Worm (Caenorhabditis elegans) whole organism, L1 larva: ENCODE data around the gene lurp-4.

ENCODE experiments used
- C04F5.9 ChIP-seq: sonication (generic microtip); optimal IDR thresholded peaks from 2 replicates; lab custom pipeline; 2016; ENCODE audit warnings: missing genetic modification characterization, missing compliant biosample characterization
- F16B12.6 ChIP-seq: fragments of 150-350 bp; optimal IDR thresholded peaks from 2 replicates; lab custom pipeline; 2014; ENCODE audit warnings: missing biosample characterization, missing genetic modification characterization
- Y116A8C.19 ChIP-seq: sonication (generic microtip); optimal IDR thresholded peaks from 2 replicates; lab custom pipeline; 2016; ENCODE audit warnings: missing compliant biosample characterization, missing genetic modification characterization, borderline replicate concordance
- aha-1 ChIP-seq: fragments of 150-350 bp; optimal IDR thresholded peaks from 2 replicates; lab custom pipeline; 2014; ENCODE audit warnings: missing biosample characterization, missing genetic modification characterization
- alr-1 ChIP-seq: fragments of 200-800 bp; sonication (Bioruptor generic); optimal IDR thresholded peaks from 2 replicates; lab custom pipeline; 2018; ENCODE audit warnings: borderline replicate concordance, mild to moderate bottlenecking, missing genetic modification characterization, missing compliant biosample characterization
- blmp-1 ChIP-seq: fragments of 150-350 bp; optimal IDR thresholded peaks from 2 replicates; lab custom pipeline; 2014; ENCODE audit warnings: missing biosample characterization, missing genetic modification characterization
- ceh-8 ChIP-seq: fragments of 200-800 bp; sonication (Bioruptor generic); optimal IDR thresholded peaks from 2 replicates; lab custom pipeline; 2018; ENCODE audit warnings: mild to moderate bottlenecking, missing genetic modification characterization, moderate library complexity, missing compliant biosample characterization
- ceh-82 ChIP-seq, 3 experiments: fragments of 150-350 bp in 1 of 3; sonication (generic microtip) in 2 of 3; optimal IDR thresholded peaks; 2 replicates each; lab custom pipeline; 2014 to 2017; ENCODE audit warnings: missing biosample characterization in 3 of 3, missing genetic modification characterization in 3 of 3
- ceh-88 ChIP-seq: fragments of 200-800 bp; sonication (Bioruptor generic); IDR thresholded peaks from 2 replicates; pipeline ENCODE4 v1.3.6; 2022; ENCODE audit warnings: missing genetic modification characterization, missing compliant biosample characterization
- dpl-1 ChIP-seq, 3 experiments: fragments of 150-350 bp in 2 of 3; sonication (generic microtip) in 1 of 3; optimal IDR thresholded peaks; 2 replicates each; lab custom pipeline; 2014 to 2017; ENCODE audit warnings: missing biosample characterization in 3 of 3, missing genetic modification characterization in 3 of 3, missing genetic modification reagents in 3 of 3
- efl-3 ChIP-seq: fragments of 200-800 bp; sonication (Bioruptor generic); optimal IDR thresholded peaks from 2 replicates; lab custom pipeline; 2018; ENCODE audit warnings: mild to moderate bottlenecking, missing genetic modification characterization, missing compliant biosample characterization
- egl-13 ChIP-seq: sonication (generic microtip); optimal IDR thresholded peaks from 2 replicates; lab custom pipeline; 2016; ENCODE audit warnings: missing genotype, missing genetic modification reagents, missing genetic modification characterization, missing compliant biosample characterization
- elt-2 ChIP-seq: sonication (generic microtip); optimal IDR thresholded peaks from 2 replicates; lab custom pipeline; 2016; ENCODE audit warnings: missing genetic modification characterization, mild to moderate bottlenecking, inconsistent platforms, missing compliant biosample characterization, missing genetic modification reagents
- elt-3 ChIP-seq, 6 experiments: fragments of 150-350 bp in 1 of 6; sonication (generic microtip); optimal IDR thresholded peaks; 2 replicates each; lab custom pipeline; 2017 to 2018; ENCODE audit warnings: missing biosample characterization in 6 of 6, missing genetic modification characterization in 6 of 6, inconsistent platforms in 1 of 6
- ets-5 ChIP-seq: fragments of 200-800 bp; sonication (Bioruptor generic); IDR thresholded peaks from 2 replicates; pipeline ENCODE4 v1.3.6; 2022; ENCODE audit warnings: missing genetic modification characterization, missing compliant biosample characterization
- fkh-10 ChIP-seq: sonication (generic microtip); optimal IDR thresholded peaks from 2 replicates; lab custom pipeline; 2017; ENCODE audit warnings: missing biosample characterization, missing genetic modification reagents, missing genetic modification characterization
- fos-1 ChIP-seq: fragments of 150-350 bp; optimal IDR thresholded peaks from 2 replicates; lab custom pipeline; 2014; ENCODE audit warnings: missing biosample characterization, missing genetic modification characterization
- grh-1 ChIP-seq: fragments of 200-800 bp; sonication (Bioruptor generic); IDR thresholded peaks from 2 replicates; pipeline ENCODE4 v1.3.6; 2022; ENCODE audit warnings: missing genetic modification reagents, missing genetic modification characterization, missing compliant biosample characterization
- irx-1 ChIP-seq: sonication (generic microtip); optimal IDR thresholded peaks from 2 replicates; lab custom pipeline; 2016; ENCODE audit warnings: missing genetic modification characterization, missing compliant biosample characterization
- jun-1 ChIP-seq: fragments of 150-350 bp; optimal IDR thresholded peaks from 2 replicates; lab custom pipeline; 2014; ENCODE audit warnings: missing biosample characterization, missing genetic modification reagents, missing genetic modification characterization
- lin-13 ChIP-seq: fragments of 150-350 bp; optimal IDR thresholded peaks from 2 replicates; lab custom pipeline; 2014; ENCODE audit warnings: missing biosample characterization, missing genetic modification reagents, missing genetic modification characterization
- lin-14 ChIP-seq: fragments of 200-800 bp; sonication (Bioruptor generic); optimal IDR thresholded peaks from 2 replicates; lab custom pipeline; 2018; ENCODE audit warnings: mild to moderate bottlenecking, missing genetic modification characterization, moderate library complexity, missing compliant biosample characterization
- lin-35 ChIP-seq, 2 experiments: fragments of 150-350 bp; optimal IDR thresholded peaks; 2 replicates each; lab custom pipeline; 2014; ENCODE audit warnings: missing biosample characterization in 2 of 2, missing genetic modification characterization in 2 of 2, missing genetic modification reagents in 2 of 2
- lir-3 ChIP-seq: sonication (generic microtip); optimal IDR thresholded peaks from 2 replicates; lab custom pipeline; 2016; ENCODE audit warnings: mild to moderate bottlenecking, missing genetic modification characterization, moderate library complexity, missing compliant biosample characterization; ENCODE audit not compliant: poor library complexity
- mab-9 ChIP-seq: fragments of 200-800 bp; sonication (Bioruptor generic); IDR thresholded peaks from 2 replicates; pipeline ENCODE4 v1.3.6; 2022; ENCODE audit warnings: missing genetic modification reagents, missing genetic modification characterization, missing compliant biosample characterization
- mdl-1 ChIP-seq, 2 experiments: fragments of 150-350 bp; optimal IDR thresholded peaks; 2 replicates each; lab custom pipeline; 2014 to 2017; ENCODE audit warnings: missing biosample characterization in 2 of 2, missing genetic modification characterization in 2 of 2, inconsistent platforms in 1 of 2
- mep-1 ChIP-seq: fragments of 150-350 bp; optimal IDR thresholded peaks from 2 replicates; lab custom pipeline; 2014; ENCODE audit warnings: missing biosample characterization, missing genetic modification characterization
- nhr-11 ChIP-seq: fragments of 150-350 bp; optimal IDR thresholded peaks from 2 replicates; lab custom pipeline; 2014; ENCODE audit warnings: missing biosample characterization, missing genetic modification characterization
- nhr-12 ChIP-seq: sonication (generic microtip); optimal IDR thresholded peaks from 2 replicates; lab custom pipeline; 2017; ENCODE audit warnings: missing biosample characterization, missing genetic modification characterization
- nhr-19 ChIP-seq: fragments of 200-800 bp; sonication (Bioruptor generic); conservative IDR thresholded peaks from 2 replicates; pipeline ENCODE4 v1.3.6; 2022; ENCODE audit warnings: missing genetic modification characterization, missing compliant biosample characterization
- nhr-20 ChIP-seq: sonication (generic microtip); optimal IDR thresholded peaks from 2 replicates; lab custom pipeline; 2016; ENCODE audit warnings: mild to moderate bottlenecking, missing genetic modification characterization, missing compliant biosample characterization
- nhr-237 ChIP-seq: fragments of 150-350 bp; optimal IDR thresholded peaks from 2 replicates; lab custom pipeline; 2014; ENCODE audit warnings: missing biosample characterization, missing genetic modification characterization
- nhr-71 ChIP-seq: sonication (generic microtip); optimal IDR thresholded peaks from 2 replicates; lab custom pipeline; 2016; ENCODE audit warnings: mild to moderate bottlenecking, missing genetic modification characterization, moderate library complexity, missing compliant biosample characterization
- nhr-76 ChIP-seq: sonication (generic microtip); optimal IDR thresholded peaks from 2 replicates; lab custom pipeline; 2017; ENCODE audit warnings: missing biosample characterization, missing genetic modification characterization
- nhr-85 ChIP-seq: sonication (generic microtip); peaks from one replicate; lab custom pipeline; 2016; ENCODE audit warnings: missing genetic modification characterization, inconsistent platforms, missing compliant biosample characterization
- nhr-90 ChIP-seq: sonication (generic microtip); optimal IDR thresholded peaks from 2 replicates; lab custom pipeline; 2016; ENCODE audit warnings: mild to moderate bottlenecking, missing genetic modification characterization, missing compliant biosample characterization; ENCODE audit not compliant: poor library complexity
- pag-3 ChIP-seq: sonication (generic microtip); optimal IDR thresholded peaks from 2 replicates; lab custom pipeline; 2017; ENCODE audit warnings: missing genetic modification characterization, mild to moderate bottlenecking, missing compliant biosample characterization, antibody characterized with exemption, borderline replicate concordance; ENCODE audit not compliant: insufficient read depth
- pax-3 ChIP-seq: fragments of 200-800 bp; sonication (Bioruptor generic); optimal IDR thresholded peaks from 2 replicates; lab custom pipeline; 2018; ENCODE audit warnings: mild to moderate bottlenecking, missing genetic modification characterization, moderate library complexity, missing compliant biosample characterization
- snu-23 ChIP-seq: sonication (generic microtip); optimal IDR thresholded peaks from 2 replicates; lab custom pipeline; 2016; ENCODE audit warnings: missing genetic modification characterization, missing compliant biosample characterization
- sup-37 ChIP-seq: fragments of 200-800 bp; sonication (Bioruptor generic); optimal IDR thresholded peaks from 2 replicates; lab custom pipeline; 2018; ENCODE audit warnings: mild to moderate bottlenecking, missing genetic modification characterization, missing compliant biosample characterization
- swsn-7 ChIP-seq: sonication (generic microtip); optimal IDR thresholded peaks from 2 replicates; lab custom pipeline; 2016; ENCODE audit warnings: missing genetic modification characterization, missing compliant biosample characterization
- tbx-2 ChIP-seq: sonication (generic microtip); optimal IDR thresholded peaks from 2 replicates; lab custom pipeline; 2016; ENCODE audit warnings: missing genetic modification characterization, missing compliant biosample characterization
- tlp-1 ChIP-seq: fragments of 150-350 bp; optimal IDR thresholded peaks from 2 replicates; lab custom pipeline; 2014; ENCODE audit warnings: missing biosample characterization, missing genetic modification characterization
- unc-130 ChIP-seq: fragments of 150-350 bp; optimal IDR thresholded peaks from 2 replicates; lab custom pipeline; 2017; ENCODE audit warnings: missing biosample characterization, missing genetic modification characterization, inconsistent platforms
- unc-30 ChIP-seq: sonication (generic microtip); optimal IDR thresholded peaks from 2 replicates; lab custom pipeline; 2017; ENCODE audit warnings: missing biosample characterization, missing genetic modification characterization
- xbp-1 ChIP-seq: sonication (generic microtip); optimal IDR thresholded peaks from 2 replicates; lab custom pipeline; 2016; ENCODE audit warnings: missing genetic modification characterization, missing compliant biosample characterization
- zag-1 ChIP-seq: fragments of 150-350 bp; optimal IDR thresholded peaks from 2 replicates; lab custom pipeline; 2014; ENCODE audit warnings: missing biosample characterization, missing genetic modification characterization
- zip-4 ChIP-seq: fragments of 200-800 bp; sonication (Bioruptor generic); optimal IDR thresholded peaks from 2 replicates; lab custom pipeline; 2018; ENCODE audit warnings: mild to moderate bottlenecking, missing genetic modification characterization, moderate library complexity, missing compliant biosample characterization

Gene lurp-4

DNA sequence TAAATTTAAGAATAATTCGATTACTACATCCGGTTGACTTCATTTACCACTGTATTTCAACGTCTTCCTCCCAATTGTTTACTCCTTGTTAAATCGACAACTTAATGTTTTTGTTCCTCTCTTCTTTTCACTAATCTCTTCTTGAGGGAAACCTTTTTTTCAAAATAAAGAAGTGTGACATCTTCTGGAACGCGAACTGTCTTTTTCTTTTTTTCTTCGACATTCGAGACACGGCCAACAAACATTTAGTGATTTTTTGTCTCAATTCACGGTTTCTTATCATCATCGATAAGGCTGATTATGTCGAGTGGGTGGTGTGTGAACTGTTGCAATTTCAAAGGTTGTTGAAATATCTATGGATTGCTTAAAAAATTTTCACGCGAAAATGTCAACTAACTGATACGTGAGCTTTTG is 7.2 kb upstream of the lurp-4 start:
- TF ChIP-seq snu-23 (GFP tag; lab: Kevin White, UChicago) (peak; percentile 42), swsn-7 (no peak), lir-3 (tag; lab: Kevin White, UChicago) (no peak), ceh-8 (no peak), nhr-71 (tag; lab: Kevin White, UChicago) (peak; percentile 25), tbx-2 (tag; lab: Kevin White, UChicago) (peak; percentile 35), mab-9 (GFP tag; lab: Robert Waterston, UW) (no peak), fos-1 (tag; lab: Kevin White, UChicago) (no peak), elt-2 (tag; lab: Kevin White, UChicago) (peak; percentile 60), F16B12.6 (tag; lab: Kevin White, UChicago) (no peak), jun-1 (tag; lab: Kevin White, UChicago) (no peak), alr-1 (no peak), lin-35 (GFP tag; optimal IDR thresholded peaks at IDR 0.05; lab: Kevin White, UChicago) (peak in 1 of 2 experiments; percentile 69), xbp-1 (tag; lab: Kevin White, UChicago) (no peak), egl-13 (tag; lab: Kevin White, UChicago) (no peak), elt-3 (tag; optimal IDR thresholded peaks at IDR 0.05; lab: Kevin White, UChicago) (peak in 2 of 6 experiments; percentile 50 to 87), nhr-20 (tag; lab: Kevin White, UChicago) (peak; percentile 60), zag-1 (tag; lab: Kevin White, UChicago) (no peak), nhr-85 (tag; lab: Kevin White, UChicago) (peak; percentile 87), mdl-1 (tag; optimal IDR thresholded peaks at IDR 0.05; lab: Kevin White, UChicago) (peak in 1 of 2 experiments; percentile 29), nhr-19 (GFP tag; lab: Robert Waterston, UW) (peak; percentile 57), blmp-1 (tag; lab: Kevin White, UChicago) (peak; percentile 41), nhr-90 (peak; percentile 24), dpl-1 (GFP tag; optimal IDR thresholded peaks at IDR 0.05; lab: Kevin White, UChicago) (peak in 1 of 3 experiments; percentile 37), nhr-11 (tag; lab: Kevin White, UChicago) (no peak), grh-1 (GFP tag; lab: Robert Waterston, UW) (peak; percentile 29; the same call in 1 of the 2 replicates), pag-3 (tag; lab: Kevin White, UChicago) (no peak), lin-14 (GFP tag; lab: Kevin White, UChicago) (peak; percentile 58), unc-130 (no peak)
- TF ChIP-seq, all 84 proteins: peak for 15

DNA sequence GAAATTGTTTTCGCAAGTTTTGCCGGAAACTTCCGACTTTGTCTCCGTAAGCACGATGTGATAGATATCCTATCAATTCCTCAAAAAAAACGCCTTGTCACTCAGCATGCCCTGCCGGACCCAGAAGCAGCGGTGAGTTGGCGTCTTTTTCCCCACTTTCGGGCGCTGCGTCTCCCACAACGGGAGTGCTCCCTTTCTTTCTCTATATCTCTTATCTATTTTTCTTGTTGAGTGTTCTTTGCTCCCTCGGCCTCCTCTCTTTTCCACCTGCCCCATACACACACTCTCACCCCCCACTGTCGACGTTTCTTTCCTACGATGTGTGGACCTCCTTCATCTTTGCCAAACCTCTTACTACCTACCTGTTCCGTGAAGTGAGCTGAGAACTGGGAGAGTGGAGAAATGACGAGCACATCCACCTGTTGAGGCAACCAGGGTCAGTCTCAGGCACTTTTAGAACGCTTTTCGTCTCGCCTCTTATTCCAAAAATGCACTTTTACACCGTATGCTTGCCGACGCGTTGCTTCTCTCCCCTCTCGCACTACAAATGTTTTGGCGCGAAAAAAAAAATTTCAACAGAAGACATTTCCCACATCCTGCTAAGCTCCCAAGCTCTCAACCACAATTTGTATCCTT is 6.4 kb upstream of the lurp-4 start:
- TF ChIP-seq zag-1 (tag; lab: Kevin White, UChicago), result no peak
- no peak for TF ChIP-seq fkh-10 (GFP tag; lab: Kevin White, UChicago)
- peak; percentile 75 for TF ChIP-seq pax-3 (tag; lab: Kevin White, UChicago)
- no peak for TF ChIP-seq efl-3 (GFP tag; lab: Kevin White, UChicago)
- no peak for TF ChIP-seq blmp-1 (tag; lab: Kevin White, UChicago)
- TF ChIP-seq ceh-82 (tag; optimal IDR thresholded peaks at IDR 0.05; lab: Kevin White, UChicago), result peak; percentile 57 to 86 (median 62)
- peak; percentile 40 for TF ChIP-seq irx-1
- peak in 1 of 2 experiments; percentile 40 for TF ChIP-seq mdl-1 (tag; optimal IDR thresholded peaks at IDR 0.05; lab: Kevin White, UChicago)
- TF ChIP-seq C04F5.9 (tag; lab: Kevin White, UChicago), result no peak
- no peak for TF ChIP-seq unc-30 (tag; lab: Kevin White, UChicago)
- TF ChIP-seq lin-14 (GFP tag; lab: Kevin White, UChicago), result peak; percentile 90
- TF ChIP-seq nhr-90, result peak; percentile 61
- peak; percentile 100 for TF ChIP-seq nhr-19 (GFP tag; lab: Robert Waterston, UW)
- TF ChIP-seq pag-3 (tag; lab: Kevin White, UChicago), result peak; percentile 65
- peak; percentile 21 for TF ChIP-seq nhr-237 (tag; lab: Kevin White, UChicago)
- peak; percentile 65 for TF ChIP-seq grh-1 (GFP tag; lab: Robert Waterston, UW)
- no peak for TF ChIP-seq tlp-1 (tag; lab: Kevin White, UChicago)
- no peak for TF ChIP-seq F16B12.6 (tag; lab: Kevin White, UChicago)
- TF ChIP-seq lin-13 (GFP tag; lab: Kevin White, UChicago), result peak; percentile 65
- TF ChIP-seq nhr-76 (tag; lab: Kevin White, UChicago), result no peak
- TF ChIP-seq nhr-12, result no peak
- no peak for TF ChIP-seq ets-5
- 0 out of 2 replicates have a peak, but pooled peaks have one; percentile 29 for TF ChIP-seq ceh-88 (GFP tag; lab: Robert Waterston, UW)
- peak; percentile 50 for TF ChIP-seq mep-1 (tag; lab: Kevin White, UChicago)
- TF ChIP-seq Y116A8C.19 (tag; lab: Kevin White, UChicago), result no peak
- TF ChIP-seq aha-1 (tag; lab: Kevin White, UChicago), result no peak
- peak; percentile 61 for TF ChIP-seq sup-37 (GFP tag; lab: Kevin White, UChicago)
- peak; percentile 46 for TF ChIP-seq zip-4 (GFP tag; lab: Kevin White, UChicago)
- TF ChIP-seq nhr-85 (tag; lab: Kevin White, UChicago), result peak; percentile 85
